Fruit fly (Drosophila melanogaster): Measurements from ENCODE around the gene CG7945.

Gene CG7945

DNA sequence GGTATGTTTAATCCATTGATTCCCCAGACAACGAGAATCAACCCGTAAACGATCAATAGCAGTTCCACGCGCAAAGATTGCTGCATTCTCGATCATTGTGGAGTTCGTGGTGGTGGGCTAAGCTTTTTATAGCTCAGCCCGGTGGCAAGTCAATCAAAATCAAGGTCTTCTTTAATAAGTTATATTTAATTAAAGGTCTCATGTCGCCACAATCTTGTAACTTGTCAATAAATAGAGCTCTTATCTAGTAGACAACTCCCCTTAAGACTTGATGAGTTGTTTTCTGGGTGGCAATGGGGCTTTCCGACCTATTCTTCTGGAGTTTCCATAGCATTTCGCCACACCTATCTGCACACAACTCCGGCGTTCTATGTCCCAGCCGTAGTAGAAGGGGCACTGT, 4.2 kb upstream of the CG7945 start, which contains the start of gene CG42728:
TSS of gene CG42728 (minus strand) at position 101 of the 400 bp plus-strand sequence.
- TF ChIP-seq EcR (GFP tag; optimal IDR thresholded peaks at IDR 0.05), result no peak
- TF ChIP-seq CG34367 (tag; optimal IDR thresholded peaks at IDR 0.05), result no peak
- TF ChIP-seq fd96Ca (GFP tag; IDR thresholded peaks at IDR 0.05), result no peak
- no peak for TF ChIP-seq gl (tag; optimal IDR thresholded peaks at IDR 0.05)
- no peak for TF ChIP-seq CG32121 (GFP tag; IDR thresholded peaks at IDR 0.05)
- TF ChIP-seq rn (GFP tag; IDR thresholded peaks at IDR 0.05), result no peak
- no peak for TF ChIP-seq D1 (tag; optimal IDR thresholded peaks at IDR 0.05)
- no peak for TF ChIP-seq CG8301 (tag; optimal IDR thresholded peaks at IDR 0.05)
- no peak for TF ChIP-seq Pif1A (GFP tag; optimal IDR thresholded peaks at IDR 0.05)
- no peak for TF ChIP-seq CG8159 (tag; optimal IDR thresholded peaks at IDR 0.05)
- TF ChIP-seq CG12605 (GFP tag; IDR thresholded peaks at IDR 0.05), result no peak
- no peak for TF ChIP-seq Snoo (tag; optimal IDR thresholded peaks at IDR 0.05)
- TF ChIP-seq Ets98B (GFP tag; IDR thresholded peaks at IDR 0.05), result no peak
- TF ChIP-seq CG14655 (GFP tag; optimal IDR thresholded peaks at IDR 0.05), result no peak
- TF ChIP-seq CG4496 (GFP tag; IDR thresholded peaks at IDR 0.05), result no peak
- no peak for TF ChIP-seq CG15710 (tag; optimal IDR thresholded peaks at IDR 0.05)
- TF ChIP-seq CG10348 (GFP tag; IDR thresholded peaks at IDR 0.05), result no peak
- TF ChIP-seq CG9948 (tag; optimal IDR thresholded peaks at IDR 0.05), result no peak
- TF ChIP-seq CG13204 (GFP tag; optimal IDR thresholded peaks at IDR 0.05), result no peak
- TF ChIP-seq CG17806 (tag; optimal IDR thresholded peaks at IDR 0.05), result no peak

DNA sequence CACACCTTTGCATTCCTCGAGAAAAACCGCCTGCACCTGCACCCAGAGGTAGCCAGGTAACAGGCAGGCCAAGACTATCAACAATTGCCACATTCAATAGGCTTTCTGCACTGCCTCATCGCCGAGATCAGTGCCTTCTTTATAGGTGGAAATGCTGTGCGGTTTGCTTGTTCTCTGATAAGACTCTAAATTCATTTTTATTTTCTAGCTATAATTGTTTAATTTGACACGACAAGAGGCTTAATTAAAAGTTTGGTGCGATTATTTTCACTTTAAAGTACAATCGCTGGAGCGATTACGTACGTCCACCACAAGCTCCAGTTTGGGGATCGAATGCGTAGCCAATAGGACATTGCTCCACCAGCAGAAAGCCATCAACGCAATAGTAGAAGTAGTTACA, 3.5 kb upstream of the CG7945 start, which contains the start of gene CG42729:
TSS of gene CG42729 (minus strand) at position 101 of the 400 bp plus-strand sequence.
- no peak for TF ChIP-seq Pif1A (GFP tag; optimal IDR thresholded peaks at IDR 0.05)

- TF ChIP-seq gl (tag; optimal IDR thresholded peaks at IDR 0.05) (no peak), CG15710 (tag; optimal IDR thresholded peaks at IDR 0.05) (no peak), CG12605 (GFP tag; IDR thresholded peaks at IDR 0.05) (no peak), CG9948 (tag; optimal IDR thresholded peaks at IDR 0.05) (no peak), CG17806 (tag; optimal IDR thresholded peaks at IDR 0.05) (no peak), rn (GFP tag; IDR thresholded peaks at IDR 0.05) (no peak), Ets98B (GFP tag; IDR thresholded peaks at IDR 0.05) (no peak), CG8159 (tag; optimal IDR thresholded peaks at IDR 0.05) (no peak), EcR (GFP tag; optimal IDR thresholded peaks at IDR 0.05) (no peak)
Observed at dm6 chr3L:15526712-15527111, 2.8 kb upstream of the CG7945 start, which contains the start of gene CG33985. Gene CG33985 (minus strand): TSS chr3L:15526812.

DNA sequence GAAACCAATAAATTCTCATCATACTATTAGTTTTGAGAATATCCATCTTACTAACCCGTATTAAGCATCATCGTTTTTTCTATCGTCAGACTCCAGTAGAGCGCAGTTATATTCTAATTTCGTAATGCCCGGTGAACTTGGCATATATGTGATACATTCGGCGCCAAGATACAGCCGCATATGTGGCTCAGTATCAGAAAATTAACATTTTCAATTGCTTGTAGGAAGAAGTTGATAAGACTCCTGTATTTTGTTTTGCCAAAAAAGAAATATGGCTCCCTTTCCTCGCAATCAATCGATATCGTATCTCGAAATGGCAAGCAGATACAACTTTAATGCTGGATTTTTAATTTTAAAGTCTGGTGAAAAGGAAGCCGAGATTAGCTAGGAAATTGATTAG, 1.2 kb upstream of the CG7945 start, which contains the start of gene CG33986:
TSS of gene CG33986 (minus strand) at position 101 of the 400 bp plus-strand sequence.
- no peak for TF ChIP-seq CG34367 (tag; optimal IDR thresholded peaks at IDR 0.05)
- TF ChIP-seq Snoo (tag; optimal IDR thresholded peaks at IDR 0.05), result no peak
- no peak for TF ChIP-seq Pif1A (GFP tag; optimal IDR thresholded peaks at IDR 0.05)
- TF ChIP-seq Ets98B (GFP tag; IDR thresholded peaks at IDR 0.05), result no peak
- no peak for TF ChIP-seq CG8159 (tag; optimal IDR thresholded peaks at IDR 0.05)
- TF ChIP-seq D1 (tag; optimal IDR thresholded peaks at IDR 0.05), result no peak

DNA sequence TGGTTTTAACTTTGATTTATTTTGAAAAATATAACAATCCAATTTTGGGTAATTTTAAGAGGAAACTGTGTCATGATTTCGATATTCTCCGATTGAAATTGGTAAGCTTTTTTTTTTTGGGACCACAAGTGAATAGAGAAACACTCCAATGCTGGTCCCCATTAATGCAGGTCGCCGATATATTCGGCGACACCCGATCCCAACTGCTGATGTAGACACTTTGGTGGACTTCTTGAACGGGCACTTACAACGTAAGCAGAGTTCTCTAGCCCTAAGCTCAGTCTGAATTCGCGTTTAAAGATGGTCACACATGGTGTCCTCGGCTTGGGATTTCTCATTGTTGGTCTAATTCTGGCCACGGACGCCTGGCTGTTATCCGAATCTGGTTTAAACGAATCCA, 3.6 kb downstream of the CG7945 start, which contains the start of gene yellow-k:
TSS of gene yellow-k (plus strand) at position 301 of the 400 bp plus-strand sequence.
- TF ChIP-seq CG17806 (tag; optimal IDR thresholded peaks at IDR 0.05) (no peak), CG14655 (GFP tag; optimal IDR thresholded peaks at IDR 0.05) (no peak), CG32121 (GFP tag; IDR thresholded peaks at IDR 0.05) (no peak), CG9948 (tag; optimal IDR thresholded peaks at IDR 0.05) (no peak), fd96Ca (GFP tag; IDR thresholded peaks at IDR 0.05) (no peak), CG13204 (GFP tag; optimal IDR thresholded peaks at IDR 0.05) (no peak), CG4496 (GFP tag; IDR thresholded peaks at IDR 0.05) (no peak), gl (tag; optimal IDR thresholded peaks at IDR 0.05) (no peak), CG15710 (tag; optimal IDR thresholded peaks at IDR 0.05) (no peak), Pif1B (GFP tag; optimal IDR thresholded peaks at IDR 0.05) (no peak), CG10348 (GFP tag; IDR thresholded peaks at IDR 0.05) (no peak), CG12605 (GFP tag; IDR thresholded peaks at IDR 0.05) (no peak), CG34367 (tag; optimal IDR thresholded peaks at IDR 0.05) (no peak)

dm6 chr3L:15519920-15520319, 4.0 kb downstream of the CG7945 start:
- TF ChIP-seq CG14655 (GFP tag; optimal IDR thresholded peaks at IDR 0.05), result no peak
- TF ChIP-seq Snoo (tag; optimal IDR thresholded peaks at IDR 0.05), result no peak
- no peak for TF ChIP-seq CG15710 (tag; optimal IDR thresholded peaks at IDR 0.05)
- no peak for TF ChIP-seq D1 (tag; optimal IDR thresholded peaks at IDR 0.05)
- TF ChIP-seq CG4496 (GFP tag; IDR thresholded peaks at IDR 0.05), result no peak
- TF ChIP-seq fd96Ca (GFP tag; IDR thresholded peaks at IDR 0.05), result no peak
- no peak for TF ChIP-seq Ets98B (GFP tag; IDR thresholded peaks at IDR 0.05)
- TF ChIP-seq CG13204 (GFP tag; optimal IDR thresholded peaks at IDR 0.05), result no peak
- TF ChIP-seq rn (GFP tag; IDR thresholded peaks at IDR 0.05), result no peak

- TF ChIP-seq CG17806 (tag; optimal IDR thresholded peaks at IDR 0.05), result no peak
Observed at dm6 chr3L:15519492-15519891, 4.4 kb downstream of the CG7945 start, which contains the start of gene mex1. Gene mex1 (minus strand): TSS chr3L:15519592.

Measured in whole organism, pupa.